Worm (Caenorhabditis elegans) whole organism, L2 larva: ENCODE data around the gene K02A6.3.

Experiments used
- C34F6.9 ChIP-seq: fragments of 150-350 bp; optimal IDR thresholded peaks from 2 replicates; lab custom pipeline; 2014; ENCODE audit warnings: missing biosample characterization, missing genetic modification characterization
- F13H6.1 ChIP-seq: sonication (generic microtip); optimal IDR thresholded peaks from 2 replicates; lab custom pipeline; 2016; ENCODE audit warnings: missing genetic modification characterization, missing compliant biosample characterization
- R02D3.7 ChIP-seq: fragments of 150-350 bp; optimal IDR thresholded peaks from 2 replicates; lab custom pipeline; 2014; ENCODE audit warnings: missing biosample characterization, missing genetic modification characterization
- alr-1 ChIP-seq: fragments of 150-350 bp; optimal IDR thresholded peaks from 2 replicates; lab custom pipeline; 2014; ENCODE audit warnings: missing biosample characterization, missing genetic modification characterization
- aly-2 ChIP-seq: fragments of 150-350 bp; optimal IDR thresholded peaks from 2 replicates; lab custom pipeline; 2014; ENCODE audit warnings: missing biosample characterization, missing genetic modification characterization
- ama-1 ChIP-seq: fragments of 150-350 bp; optimal IDR thresholded peaks from 2 replicates; lab custom pipeline; 2018; ENCODE audit warnings: inconsistent platforms
- blmp-1 ChIP-seq: sonication (generic microtip); optimal IDR thresholded peaks from 2 replicates; lab custom pipeline; 2017; ENCODE audit warnings: missing genetic modification characterization, mild to moderate bottlenecking, missing compliant biosample characterization, antibody characterized with exemption, moderate library complexity; ENCODE audit not compliant: insufficient read depth
- ceh-16 ChIP-seq: fragments of 150-350 bp; optimal IDR thresholded peaks from 2 replicates; lab custom pipeline; 2014; ENCODE audit warnings: missing biosample characterization, missing genetic modification characterization
- ceh-82 ChIP-seq: fragments of 150-350 bp; optimal IDR thresholded peaks from 2 replicates; lab custom pipeline; 2014; ENCODE audit warnings: missing biosample characterization, missing genetic modification characterization
- crh-2 ChIP-seq: sonication (generic microtip); optimal IDR thresholded peaks from 2 replicates; lab custom pipeline; 2017; ENCODE audit warnings: missing biosample characterization, missing genetic modification characterization
- dmd-4 ChIP-seq: sonication (generic microtip); optimal IDR thresholded peaks from 2 replicates; lab custom pipeline; 2017; ENCODE audit warnings: missing biosample characterization, missing genetic modification characterization
- egl-27 ChIP-seq: sonication (generic microtip); optimal IDR thresholded peaks from 3 replicates; lab custom pipeline; 2017; ENCODE audit warnings: missing biosample characterization, missing genetic modification reagents, missing genetic modification characterization
- elt-1 ChIP-seq: fragments of 150-350 bp; optimal IDR thresholded peaks from 2 replicates; lab custom pipeline; 2014; ENCODE audit warnings: missing biosample characterization, missing genetic modification characterization
- elt-3 ChIP-seq: sonication (generic microtip); optimal IDR thresholded peaks from 2 replicates; lab custom pipeline; 2017; ENCODE audit warnings: missing biosample characterization, missing genetic modification characterization
- fos-1 ChIP-seq: fragments of 150-350 bp; optimal IDR thresholded peaks from 2 replicates; lab custom pipeline; 2014; ENCODE audit warnings: missing biosample characterization, missing genetic modification characterization
- gmeb-1 ChIP-seq: fragments of 150-350 bp; optimal IDR thresholded peaks from 2 replicates; lab custom pipeline; 2014; ENCODE audit warnings: missing biosample characterization, missing genetic modification characterization
- lin-11 ChIP-seq: fragments of 150-350 bp; sonication (generic microtip); optimal IDR thresholded peaks from 2 replicates; lab custom pipeline; 2014; ENCODE audit warnings: missing biosample characterization, missing genetic modification characterization, inconsistent platforms, mixed read lengths
- lin-13 ChIP-seq: fragments of 150-350 bp; optimal IDR thresholded peaks from 2 replicates; lab custom pipeline; 2014; ENCODE audit warnings: missing biosample characterization, missing genetic modification reagents, missing genetic modification characterization
- lin-39 ChIP-seq: fragments of 150-350 bp; optimal IDR thresholded peaks from 2 replicates; lab custom pipeline; 2014; ENCODE audit warnings: missing biosample characterization, missing genetic modification reagents, missing genetic modification characterization
- lsy-2 ChIP-seq, 2 experiments: fragments of 150-350 bp in 1 of 2; sonication (generic microtip) in 1 of 2; optimal IDR thresholded peaks; 2 replicates each; lab custom pipeline; 2014 to 2017; ENCODE audit warnings: missing biosample characterization in 2 of 2, missing genetic modification characterization in 2 of 2
- mab-5 ChIP-seq: fragments of 150-350 bp; optimal IDR thresholded peaks from 2 replicates; lab custom pipeline; 2014; ENCODE audit warnings: missing biosample characterization, missing genetic modification characterization
- mbf-1 ChIP-seq: sonication (generic microtip); optimal IDR thresholded peaks from 2 replicates; lab custom pipeline; 2017; ENCODE audit warnings: missing biosample characterization, missing genetic modification characterization
- mdl-1 ChIP-seq, 2 experiments: fragments of 150-350 bp in 1 of 2; sonication (generic microtip) in 1 of 2; optimal IDR thresholded peaks; 2 replicates each; lab custom pipeline; 2017; ENCODE audit warnings: missing biosample characterization in 2 of 2, missing genetic modification characterization in 2 of 2
- nhr-10 ChIP-seq: sonication (generic microtip); optimal IDR thresholded peaks from 2 replicates; lab custom pipeline; 2017; ENCODE audit warnings: missing biosample characterization, missing genetic modification characterization
- nhr-11 ChIP-seq: fragments of 150-350 bp; optimal IDR thresholded peaks from 2 replicates; lab custom pipeline; 2014; ENCODE audit warnings: missing biosample characterization, missing genetic modification characterization
- nhr-12 ChIP-seq: fragments of 150-350 bp; optimal IDR thresholded peaks from 2 replicates; lab custom pipeline; 2014; ENCODE audit warnings: missing biosample characterization, missing genetic modification characterization
- nhr-129 ChIP-seq: fragments of 150-350 bp; optimal IDR thresholded peaks from 2 replicates; lab custom pipeline; 2014; ENCODE audit warnings: missing biosample characterization, missing genetic modification characterization
- nhr-21 ChIP-seq: fragments of 150-350 bp; optimal IDR thresholded peaks from 2 replicates; lab custom pipeline; 2014; ENCODE audit warnings: missing biosample characterization, missing genetic modification characterization
- nhr-23 ChIP-seq: fragments of 150-350 bp; optimal IDR thresholded peaks from 2 replicates; lab custom pipeline; 2014; ENCODE audit warnings: missing biosample characterization, missing genetic modification reagents, missing genetic modification characterization
- nhr-237 ChIP-seq: fragments of 150-350 bp; optimal IDR thresholded peaks from 2 replicates; lab custom pipeline; 2014; ENCODE audit warnings: missing biosample characterization, missing genetic modification characterization
- nhr-77 ChIP-seq: fragments of 150-350 bp; optimal IDR thresholded peaks from 2 replicates; lab custom pipeline; 2014; ENCODE audit warnings: missing biosample characterization, missing genetic modification characterization
- peb-1 ChIP-seq: fragments of 150-350 bp; optimal IDR thresholded peaks from 2 replicates; lab custom pipeline; 2014; ENCODE audit warnings: missing biosample characterization, missing genetic modification characterization
- skn-1 ChIP-seq: sonication (generic microtip); optimal IDR thresholded peaks from 2 replicates; lab custom pipeline; 2017; ENCODE audit warnings: missing biosample characterization, missing genetic modification characterization
- sma-3 ChIP-seq: sonication (generic microtip); optimal IDR thresholded peaks from 2 replicates; lab custom pipeline; 2016; ENCODE audit warnings: missing genetic modification reagents, missing genetic modification characterization, missing compliant biosample characterization
- sma-9 ChIP-seq, 2 experiments: fragments of 150-350 bp in 1 of 2; sonication (generic microtip) in 1 of 2; optimal IDR thresholded peaks; 2 replicates each; lab custom pipeline; 2014 to 2016; ENCODE audit warnings: missing genetic modification characterization in 2 of 2, mild to moderate bottlenecking in 1 of 2, missing biosample characterization in 1 of 2, missing compliant biosample characterization in 1 of 2, missing genetic modification reagents in 1 of 2, moderate library complexity in 1 of 2
- snpc-4 ChIP-seq: fragments of 150-350 bp; optimal IDR thresholded peaks from 2 replicates; lab custom pipeline; 2014; ENCODE audit warnings: missing biosample characterization, missing genetic modification characterization
- unc-39 ChIP-seq: fragments of 150-350 bp; optimal IDR thresholded peaks from 2 replicates; lab custom pipeline; 2014; ENCODE audit warnings: missing biosample characterization, missing genetic modification characterization
- unc-55 ChIP-seq: fragments of 150-350 bp; sonication (generic microtip); optimal IDR thresholded peaks from 3 replicates; lab custom pipeline; 2014; ENCODE audit warnings: missing biosample characterization, missing genetic modification reagents, missing genetic modification characterization
- zag-1 ChIP-seq: fragments of 150-350 bp; optimal IDR thresholded peaks from 2 replicates; lab custom pipeline; 2014; ENCODE audit warnings: missing biosample characterization, missing genetic modification characterization
- ztf-1 ChIP-seq: fragments of 200-800 bp; sonication (Bioruptor generic); conservative IDR thresholded peaks from 2 replicates; pipeline ENCODE4 v1.3.6; 2022; ENCODE audit warnings: missing genetic modification characterization, missing compliant biosample characterization
- ztf-11 ChIP-seq: sonication (generic microtip); optimal IDR thresholded peaks from 2 replicates; lab custom pipeline; 2017; ENCODE audit warnings: missing biosample characterization, missing genetic modification characterization
- ztf-4 ChIP-seq: fragments of 150-350 bp; optimal IDR thresholded peaks from 2 replicates; lab custom pipeline; 2014; ENCODE audit warnings: missing biosample characterization, missing genetic modification characterization

Gene K02A6.3

DNA sequence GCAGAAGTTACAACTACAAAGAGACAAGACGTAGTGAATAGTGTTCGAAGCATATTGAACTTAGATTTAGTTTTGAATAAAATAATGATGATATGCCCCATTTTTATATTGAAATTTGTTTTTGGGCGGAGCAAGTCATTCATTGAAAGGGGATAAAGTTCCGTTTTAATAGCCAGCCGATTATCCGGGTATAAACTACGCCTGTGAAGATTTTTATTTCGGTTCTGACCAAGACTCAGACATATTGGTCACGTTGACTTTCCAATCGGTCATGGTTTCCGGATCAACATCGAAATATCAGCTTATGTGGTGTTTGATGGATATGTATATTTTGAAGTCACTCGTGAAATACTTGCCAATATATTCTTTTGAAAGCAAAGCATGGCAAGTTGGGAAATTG is 13.1 kb downstream of the K02A6.3 start, which contains the start of gene K02A6.4:
Gene K02A6.4, minus strand, starts transcription at position 101 of the 400 bp plus-strand sequence.
- TF ChIP-seq sma-9 (GFP tag; optimal IDR thresholded peaks at IDR 0.05; lab: Kevin White, UChicago) (no peak), sma-9 (tag; optimal IDR thresholded peaks at IDR 0.05; lab: Kevin White, UChicago) (no peak), nhr-21 (tag; lab: Kevin White, UChicago) (no peak), ceh-82 (tag; lab: Kevin White, UChicago) (no peak), F13H6.1 (tag; lab: Kevin White, UChicago) (no peak), lin-11 (tag; lab: Kevin White, UChicago) (no peak), nhr-12 (tag; lab: Kevin White, UChicago) (no peak), elt-3 (no peak), ama-1 (lab: Kevin White, UChicago) (no peak), skn-1 (tag; lab: Kevin White, UChicago) (no peak), lin-13 (no peak)
- TF ChIP-seq, all 48 proteins: peak for 0

- TF ChIP-seq lsy-2 (tag; optimal IDR thresholded peaks at IDR 0.05; lab: Kevin White, UChicago) (no peak), ceh-16 (no peak), blmp-1 (tag; lab: Kevin White, UChicago) (no peak), alr-1 (tag; lab: Kevin White, UChicago) (no peak), nhr-11 (tag; lab: Kevin White, UChicago) (no peak), F13H6.1 (tag; lab: Kevin White, UChicago) (no peak), C34F6.9 (tag; lab: Kevin White, UChicago) (no peak), skn-1 (tag; lab: Kevin White, UChicago) (no peak), aly-2 (no peak), nhr-21 (tag; lab: Kevin White, UChicago) (no peak), gmeb-1 (tag; lab: Kevin White, UChicago) (no peak), peb-1 (no peak), mab-5 (tag; lab: Kevin White, UChicago) (no peak), crh-2 (tag; lab: Kevin White, UChicago) (no peak), mdl-1 (tag; optimal IDR thresholded peaks at IDR 0.05; lab: Kevin White, UChicago) (no peak), elt-1 (tag; lab: Kevin White, UChicago) (no peak), lin-11 (tag; lab: Kevin White, UChicago) (no peak)
- TF ChIP-seq, all 48 proteins: peak for 0
Observed at ce11 chrX:8216957-8217356, 14.8 kb downstream of the K02A6.3 start.

ce11 chrX:8214424-8215115 is 17.2 kb downstream of the K02A6.3 start, which contains the start of gene C47D2.1:
Gene C47D2.1, plus strand, starts transcription at chrX:8215065.
- no peak for TF ChIP-seq blmp-1 (tag; lab: Kevin White, UChicago)
- no peak for TF ChIP-seq nhr-77 (tag; lab: Kevin White, UChicago)
- TF ChIP-seq R02D3.7 (tag; lab: Kevin White, UChicago): no peak
- TF ChIP-seq nhr-129: no peak
- TF ChIP-seq lin-11 (tag; lab: Kevin White, UChicago): no peak
- TF ChIP-seq ceh-82 (tag; lab: Kevin White, UChicago): no peak
- no peak for TF ChIP-seq ztf-11 (tag; lab: Kevin White, UChicago)
- TF ChIP-seq nhr-23 (tag; lab: Kevin White, UChicago): no peak
- TF ChIP-seq mab-5 (tag; lab: Kevin White, UChicago): no peak
- TF ChIP-seq lin-39 (tag; lab: Kevin White, UChicago): no peak
- no peak for TF ChIP-seq ztf-4 (tag; lab: Kevin White, UChicago)
- no peak for TF ChIP-seq gmeb-1 (tag; lab: Kevin White, UChicago)
- TF ChIP-seq unc-55: no peak
- no peak for TF ChIP-seq peb-1
- no peak for TF ChIP-seq lin-13

DNA sequence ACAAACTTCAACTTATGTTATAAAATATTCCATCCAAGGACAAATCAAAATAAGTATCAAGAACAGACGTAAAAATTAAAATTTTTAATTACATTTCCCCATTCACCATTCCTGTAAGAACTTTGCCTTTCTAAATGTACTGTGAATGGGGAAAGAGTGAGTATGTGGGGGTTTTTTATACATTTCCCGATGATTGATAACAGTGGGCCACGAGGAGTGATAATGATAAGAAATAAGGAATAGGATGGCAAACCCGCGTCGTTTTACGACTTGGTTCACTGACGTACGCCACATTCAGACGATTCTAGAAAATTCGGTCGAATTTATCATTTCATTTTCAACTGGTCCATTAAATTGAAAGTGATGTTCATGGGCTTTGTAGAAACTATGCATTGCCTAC is 20.7 kb downstream of the K02A6.3 start, which contains the start of gene cdd-1:
Gene cdd-1, minus strand, starts transcription at position 151 of the 400 bp plus-strand sequence.
- TF ChIP-seq nhr-23 (tag; lab: Kevin White, UChicago) (no peak), mbf-1 (no peak), C34F6.9 (tag; lab: Kevin White, UChicago) (no peak), unc-39 (tag; lab: Kevin White, UChicago) (no peak), unc-55 (no peak), crh-2 (tag; lab: Kevin White, UChicago) (peak; percentile 79), sma-3 (GFP tag; lab: Kevin White, UChicago) (peak; percentile 44), F13H6.1 (tag; lab: Kevin White, UChicago) (peak; percentile 43), dmd-4 (tag; lab: Kevin White, UChicago) (no peak), skn-1 (tag; lab: Kevin White, UChicago) (no peak), nhr-77 (tag; lab: Kevin White, UChicago) (no peak), mab-5 (tag; lab: Kevin White, UChicago) (no peak), blmp-1 (tag; lab: Kevin White, UChicago) (peak; percentile 2), fos-1 (tag; lab: Kevin White, UChicago) (peak; percentile 60), nhr-10 (tag; lab: Kevin White, UChicago) (no peak), egl-27 (no peak), alr-1 (tag; lab: Kevin White, UChicago) (no peak), lsy-2 (tag; optimal IDR thresholded peaks at IDR 0.05; lab: Kevin White, UChicago) (peak in 1 of 2 experiments; percentile 14), nhr-21 (tag; lab: Kevin White, UChicago) (no peak), ceh-82 (tag; lab: Kevin White, UChicago) (no peak), sma-9 (GFP tag; optimal IDR thresholded peaks at IDR 0.05; lab: Kevin White, UChicago) (peak; percentile 66), sma-9 (tag; optimal IDR thresholded peaks at IDR 0.05; lab: Kevin White, UChicago) (no peak), peb-1 (no peak), zag-1 (tag; lab: Kevin White, UChicago) (no peak), ztf-4 (tag; lab: Kevin White, UChicago) (no peak), gmeb-1 (tag; lab: Kevin White, UChicago) (peak; percentile 43), nhr-237 (tag; lab: Kevin White, UChicago) (no peak), mdl-1 (tag; optimal IDR thresholded peaks at IDR 0.05; lab: Kevin White, UChicago) (no peak), nhr-12 (tag; lab: Kevin White, UChicago) (no peak), snpc-4 (no peak), ztf-1 (no peak)
